Worm (Caenorhabditis elegans) whole organism, L4/young adult: ENCODE data around the gene W02B12.13.
A peak's percentile ranks its signal among the peaks of the same experiment; 100 is the strongest.

Experiments
- W03F9.2 ChIP-seq: fragments of 150-350 bp; optimal IDR thresholded peaks from 2 replicates; lab custom pipeline; 2014; ENCODE audit warnings: missing biosample characterization, missing genetic modification characterization
- dao-5 ChIP-seq: sonication (generic microtip); optimal IDR thresholded peaks from 2 replicates; lab custom pipeline; 2016; ENCODE audit warnings: missing genotype, missing genetic modification characterization, moderate library complexity, missing compliant biosample characterization
- him-1 ChIP-seq: sonication (generic microtip); optimal IDR thresholded peaks from 2 replicates; lab custom pipeline; 2016; ENCODE audit warnings: missing genotype, missing genetic modification reagents, missing genetic modification characterization, missing compliant biosample characterization

Gene W02B12.13

DNA sequence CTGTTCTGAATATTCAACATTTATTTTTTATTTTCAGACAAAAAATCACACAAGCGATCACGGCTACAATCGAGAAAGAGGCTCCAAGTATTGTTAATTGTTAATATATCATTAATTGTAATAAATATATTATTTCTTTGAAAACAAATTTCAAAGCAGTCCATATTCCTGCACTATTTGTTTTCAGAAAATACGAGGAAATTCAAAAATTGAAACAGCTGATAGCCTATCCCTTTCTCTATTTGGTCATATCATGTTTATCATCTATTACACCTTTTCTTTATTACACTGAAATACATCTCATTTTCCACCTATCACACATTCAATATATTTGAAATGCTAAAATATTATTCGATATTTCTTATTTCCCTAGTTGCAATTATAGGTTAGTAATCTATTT lies at the start of gene W02B12.13:
W02B12.13 (plus strand) TSS at position 301 of the 400 bp plus-strand sequence.
- TF ChIP-seq dao-5 (tag; lab: Kevin White, UChicago): no peak
- TF ChIP-seq W03F9.2 (tag; lab: Kevin White, UChicago): no peak
- no peak for TF ChIP-seq him-1

DNA sequence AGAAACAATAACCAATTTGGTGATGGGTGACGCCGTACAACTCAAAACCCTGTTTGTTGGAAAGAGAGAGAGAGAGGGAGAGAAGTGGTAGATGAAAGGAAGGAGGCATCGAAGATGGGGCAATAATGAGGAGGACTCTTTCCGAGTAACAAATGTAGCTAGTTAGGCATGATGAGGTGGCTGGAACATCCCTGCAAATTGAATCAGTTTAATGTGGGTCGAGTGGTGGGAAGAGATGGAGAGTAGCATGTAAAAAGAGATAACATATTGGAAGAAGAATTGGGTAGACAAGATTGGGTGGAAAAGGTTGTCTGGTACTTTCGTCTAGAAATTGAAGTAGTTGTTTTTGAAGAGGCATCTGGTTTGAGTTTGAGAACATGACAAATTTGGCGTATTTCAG lies 48.9 kb upstream of the W02B12.13 start:
- TF ChIP-seq dao-5 (tag; lab: Kevin White, UChicago): no peak
- no peak for TF ChIP-seq W03F9.2 (tag; lab: Kevin White, UChicago)
- TF ChIP-seq him-1: no peak

DNA sequence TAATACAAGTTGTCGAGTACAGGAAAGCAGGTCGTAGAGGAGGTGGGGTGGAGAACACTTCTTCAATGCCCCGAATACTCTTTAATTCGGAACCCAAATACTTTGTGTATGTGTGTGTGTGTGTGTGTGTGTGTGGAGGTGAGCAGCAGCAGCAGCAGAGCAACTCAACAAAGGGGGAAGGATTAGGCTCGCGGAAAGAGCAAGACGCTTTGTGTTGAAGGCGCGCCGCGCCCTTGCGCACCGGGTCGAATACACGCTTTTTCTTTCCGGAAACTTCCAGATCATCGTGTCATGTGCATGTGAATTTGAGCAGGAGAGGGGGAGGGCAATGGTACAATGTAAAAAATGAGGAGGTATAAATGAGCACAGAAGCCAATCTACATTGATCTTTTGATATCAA lies 46.3 kb upstream of the W02B12.13 start:
- no peak for TF ChIP-seq him-1
- TF ChIP-seq W03F9.2 (tag; lab: Kevin White, UChicago): no peak
- TF ChIP-seq dao-5 (tag; lab: Kevin White, UChicago): no peak

DNA sequence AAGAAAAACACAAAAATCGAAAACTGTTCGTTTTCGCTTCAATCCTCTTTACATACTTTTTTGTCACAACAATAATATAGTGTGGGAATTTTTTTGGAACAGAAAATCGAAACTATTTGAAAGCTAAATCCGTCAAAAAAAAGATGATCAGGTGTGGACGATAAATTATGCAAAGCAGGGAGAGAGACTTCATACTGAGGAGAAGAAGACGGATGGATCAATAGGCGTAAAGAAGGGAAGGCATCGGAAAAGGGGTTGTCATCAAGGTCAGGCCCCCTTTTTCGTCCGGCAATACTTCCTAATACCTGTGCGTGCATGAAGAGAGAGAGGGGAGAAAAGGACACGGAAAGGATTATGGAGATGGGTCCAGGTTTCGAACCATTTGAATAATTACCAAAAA lies 44.7 kb upstream of the W02B12.13 start:
- TF ChIP-seq dao-5 (tag; lab: Kevin White, UChicago): no peak
- TF ChIP-seq W03F9.2 (tag; lab: Kevin White, UChicago): no peak

DNA sequence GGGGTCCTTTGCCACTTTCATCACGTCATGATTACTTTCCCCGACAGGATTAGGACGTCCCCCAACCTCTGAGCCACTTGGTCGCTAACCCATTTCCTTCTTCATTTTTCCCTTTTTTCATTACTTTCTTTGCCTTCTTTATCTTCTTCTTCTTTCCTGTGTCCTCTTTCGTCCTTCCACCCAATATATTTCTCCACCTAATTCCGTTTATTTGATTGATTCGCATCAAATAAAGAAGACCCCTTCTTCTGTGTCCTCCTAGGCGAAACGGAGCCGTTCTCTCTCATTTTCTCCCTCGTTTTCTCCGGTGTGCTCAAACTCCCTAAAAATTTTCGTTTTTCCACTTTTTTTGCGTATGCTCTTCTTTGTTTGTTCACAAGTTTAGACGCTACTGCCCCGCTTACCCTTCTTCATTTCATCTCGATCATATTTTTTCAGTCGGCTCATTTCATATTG lies 35.4 kb upstream of the W02B12.13 start, which contains the start of gene C05D12.7:
C05D12.7 (plus strand) TSS at position 406 of the 456 bp plus-strand sequence.
- TF ChIP-seq W03F9.2 (tag; lab: Kevin White, UChicago): no peak
- TF ChIP-seq dao-5 (tag; lab: Kevin White, UChicago): no peak
- no peak for TF ChIP-seq him-1

DNA sequence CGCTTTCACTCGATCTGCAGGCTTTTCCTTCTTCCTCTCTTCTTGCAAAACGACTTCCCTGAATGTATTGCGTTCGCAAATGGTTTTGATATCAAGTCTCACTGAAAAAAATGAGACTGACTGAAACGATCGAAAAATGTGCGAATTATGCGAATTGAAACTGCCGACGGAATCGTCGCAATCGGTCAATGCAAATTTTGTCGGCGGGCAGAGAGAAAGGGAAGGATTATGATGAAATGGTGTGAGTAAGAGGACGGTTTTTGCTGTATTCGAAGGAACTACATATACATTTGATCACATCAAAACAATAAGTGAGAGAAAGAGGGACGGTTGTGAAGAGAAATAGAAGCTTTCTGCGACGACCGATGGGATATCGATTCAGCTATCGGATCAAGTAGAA lies 29.4 kb upstream of the W02B12.13 start, which contains the start of gene C05D12.1:
C05D12.1 (minus strand) TSS at position 101 of the 400 bp plus-strand sequence.
- TF ChIP-seq dao-5 (tag; lab: Kevin White, UChicago) (no peak), him-1 (no peak), W03F9.2 (tag; lab: Kevin White, UChicago) (no peak)

DNA sequence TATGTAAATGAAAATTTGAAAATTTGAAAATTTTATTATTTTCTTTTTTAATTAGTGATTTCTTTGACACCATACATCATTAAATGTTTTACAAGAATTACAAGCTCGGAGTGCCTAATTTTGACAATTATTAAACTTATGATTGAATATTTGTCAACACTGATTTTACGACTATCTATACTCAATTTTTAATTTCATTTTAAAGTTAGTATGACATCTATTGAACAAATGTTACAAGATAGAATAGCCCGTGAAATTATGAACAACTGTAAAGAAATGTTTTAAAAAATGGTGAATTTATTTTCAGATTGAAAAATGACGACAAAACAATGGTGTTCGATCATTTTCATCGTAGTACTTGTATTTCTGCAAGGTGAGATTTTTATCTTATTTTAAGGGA lies 27.1 kb upstream of the W02B12.13 start, which contains the start of gene C05D12.2:
C05D12.2 (plus strand) TSS at position 301 of the 400 bp plus-strand sequence.
- TF ChIP-seq dao-5 (tag; lab: Kevin White, UChicago) (no peak), him-1 (no peak), W03F9.2 (tag; lab: Kevin White, UChicago) (no peak)

DNA sequence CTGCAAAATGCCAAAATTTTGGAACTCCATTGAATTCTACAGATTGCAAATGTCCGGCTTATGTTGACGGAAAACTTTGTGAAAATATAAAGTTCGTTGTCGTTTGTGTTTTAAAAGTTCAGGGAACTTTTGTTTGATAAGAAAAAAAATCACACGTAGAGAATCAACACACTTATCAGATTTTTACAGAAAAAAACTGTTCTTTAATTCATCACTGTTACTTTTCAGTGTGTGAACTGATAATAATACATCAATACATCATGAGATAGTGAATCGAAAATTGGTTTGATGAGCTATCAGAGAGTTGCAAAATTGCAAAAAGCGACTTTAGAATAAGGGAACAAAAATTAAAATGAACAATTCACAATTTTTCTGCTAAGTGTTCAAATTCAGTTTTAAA lies 26.6 kb upstream of the W02B12.13 start:
- TF ChIP-seq him-1: no peak
- TF ChIP-seq W03F9.2 (tag; lab: Kevin White, UChicago): peak; percentile 2
- TF ChIP-seq dao-5 (tag; lab: Kevin White, UChicago): no peak

DNA sequence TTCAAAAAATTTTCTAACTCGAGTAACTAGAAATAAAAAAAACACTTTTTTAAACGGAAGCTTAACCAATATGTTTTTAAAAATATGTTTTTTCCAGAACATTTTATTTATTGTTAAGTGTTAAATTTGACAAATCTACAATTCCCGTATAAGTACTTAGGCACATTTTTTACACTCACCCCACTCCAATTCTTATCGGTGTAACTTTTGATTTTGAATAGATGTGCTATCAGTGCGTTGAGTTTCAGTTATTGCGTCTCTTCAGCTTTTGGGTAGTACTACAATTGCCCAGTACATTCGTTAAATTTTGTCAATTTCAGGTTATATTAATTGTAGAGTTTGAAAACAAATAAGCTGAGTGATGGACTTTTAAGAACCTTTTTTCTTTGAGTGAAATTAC lies 21.0 kb upstream of the W02B12.13 start:
- TF ChIP-seq W03F9.2 (tag; lab: Kevin White, UChicago) (no peak), him-1 (no peak), dao-5 (tag; lab: Kevin White, UChicago) (no peak)

DNA sequence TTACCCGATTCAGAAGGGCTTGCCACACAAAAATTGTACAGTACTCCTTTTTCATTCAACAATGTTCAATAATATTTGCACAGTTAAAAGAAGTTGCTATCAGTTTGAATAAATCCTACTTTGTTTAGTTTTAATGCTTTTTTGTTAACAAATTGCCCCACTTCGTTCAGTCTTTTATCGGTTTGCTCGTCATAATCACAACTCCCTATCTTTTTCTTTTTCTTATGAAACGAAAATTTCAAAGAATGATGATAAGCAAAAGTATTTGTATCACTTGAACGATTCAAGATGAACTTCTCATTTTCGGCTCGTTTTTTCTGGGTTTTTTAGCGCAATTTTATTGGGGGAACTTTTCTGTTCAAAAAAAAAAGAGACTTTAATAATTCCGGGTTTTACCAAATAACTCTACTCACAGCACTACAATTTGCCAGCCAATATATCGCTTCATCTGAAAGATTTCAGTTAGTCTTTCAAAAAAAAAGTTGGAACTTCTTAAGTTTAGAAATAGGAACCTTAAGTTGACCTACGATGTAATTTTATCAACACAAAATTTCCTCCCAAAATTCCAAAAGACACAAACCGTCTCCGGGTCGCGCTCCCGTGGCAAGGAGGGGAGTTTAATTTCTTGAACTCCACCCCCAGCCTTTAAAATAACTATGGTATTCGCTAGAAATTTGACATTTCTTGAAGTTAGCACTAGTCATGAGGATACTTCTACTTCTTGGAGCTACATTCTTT lies 20.3 kb upstream of the W02B12.13 start, which contains the start of gene C05D12.3:
C05D12.3 (plus strand) TSS at position 688 of the 738 bp plus-strand sequence.
- TF ChIP-seq dao-5 (tag; lab: Kevin White, UChicago): no peak
- TF ChIP-seq W03F9.2 (tag; lab: Kevin White, UChicago): no peak
- no peak for TF ChIP-seq him-1

DNA sequence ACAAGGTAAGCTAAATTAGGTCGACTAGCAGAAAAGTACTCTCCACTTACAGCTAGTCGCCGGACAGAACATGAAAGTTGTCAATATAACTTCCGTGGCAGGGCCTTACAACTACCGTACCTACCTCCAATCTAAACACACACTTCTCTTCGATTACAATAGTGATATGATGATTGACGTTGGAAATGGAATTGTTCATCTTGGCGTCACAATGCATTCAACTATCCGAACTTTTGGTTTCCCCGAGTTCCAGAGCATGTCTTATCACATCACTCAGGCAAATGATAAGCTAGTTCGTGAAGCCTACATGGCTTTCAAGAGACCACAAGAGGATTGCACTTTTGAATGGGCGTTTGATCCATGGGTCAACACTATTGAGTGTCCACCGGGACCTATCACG lies 17.8 kb upstream of the W02B12.13 start:
- TF ChIP-seq dao-5 (tag; lab: Kevin White, UChicago): no peak
- TF ChIP-seq him-1: no peak
- no peak for TF ChIP-seq W03F9.2 (tag; lab: Kevin White, UChicago)

DNA sequence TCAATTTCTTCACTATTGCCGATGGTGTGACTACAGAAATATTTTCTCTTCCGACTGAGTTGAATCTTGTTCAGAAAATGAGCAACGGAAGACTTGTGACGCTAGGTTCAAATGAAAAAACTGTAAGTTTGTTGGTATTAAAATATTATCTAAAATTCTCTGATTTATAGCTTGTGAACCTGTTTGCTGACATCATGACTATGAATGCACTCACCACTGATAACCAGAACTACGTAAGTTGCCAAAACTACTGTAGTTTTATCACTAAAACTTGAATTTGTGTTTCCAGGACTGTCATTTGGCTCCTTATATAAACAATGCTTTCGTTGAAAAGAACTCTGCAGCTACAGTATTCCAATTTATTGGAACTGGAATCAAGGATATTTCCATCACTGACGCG lies 16.5 kb upstream of the W02B12.13 start:
- TF ChIP-seq him-1: no peak
- no peak for TF ChIP-seq W03F9.2 (tag; lab: Kevin White, UChicago)
- no peak for TF ChIP-seq dao-5 (tag; lab: Kevin White, UChicago)

DNA sequence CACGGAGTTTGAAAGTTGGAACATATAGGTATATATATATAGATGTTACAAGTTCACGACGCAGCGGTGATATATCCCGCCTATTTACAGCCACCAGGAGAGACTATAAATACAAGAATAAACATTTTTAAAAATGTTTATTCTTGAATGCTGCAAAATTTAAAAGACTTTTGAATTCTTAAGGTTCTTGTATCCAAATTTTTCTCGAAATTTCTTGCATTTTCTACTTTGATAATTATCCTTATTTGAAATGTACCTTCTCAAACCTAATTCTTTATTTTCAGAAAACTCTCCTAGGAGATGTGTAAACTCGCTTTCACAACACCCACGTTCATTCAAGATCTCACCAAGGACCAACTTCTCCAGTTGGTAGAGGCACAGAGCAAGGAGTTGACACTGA lies 13.5 kb upstream of the W02B12.13 start, which contains the start of gene C05D12.4:
C05D12.4 (plus strand) TSS at position 301 of the 400 bp plus-strand sequence.
- TF ChIP-seq W03F9.2 (tag; lab: Kevin White, UChicago) (no peak), dao-5 (tag; lab: Kevin White, UChicago) (no peak), him-1 (no peak)

DNA sequence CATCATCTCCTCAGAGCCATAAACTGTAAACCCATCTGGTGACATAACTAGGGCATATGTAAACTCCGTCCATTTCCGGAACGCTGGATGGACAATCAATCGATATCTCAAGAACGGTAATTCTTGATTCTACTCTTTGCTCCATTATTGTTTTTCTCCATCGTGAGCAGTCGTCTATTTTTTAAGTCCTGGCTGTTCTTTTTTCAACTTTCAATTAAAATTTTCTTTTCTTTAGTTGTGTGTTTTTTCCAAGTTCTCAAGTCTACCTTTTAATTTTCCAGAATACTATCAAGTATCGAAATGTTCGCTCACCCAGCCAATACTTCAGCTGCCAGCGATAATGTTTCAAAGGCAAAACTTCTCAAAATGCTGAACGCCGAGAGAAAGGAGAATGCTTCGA lies 11.1 kb upstream of the W02B12.13 start, which contains the start of gene C05D12.5:
C05D12.5 (plus strand) TSS at position 301 of the 400 bp plus-strand sequence.
- no peak for TF ChIP-seq W03F9.2 (tag; lab: Kevin White, UChicago)
- no peak for TF ChIP-seq him-1
- TF ChIP-seq dao-5 (tag; lab: Kevin White, UChicago): no peak
